Fruit fly (Drosophila melanogaster) whole organism, wandering third instar larva: ENCODE results near the gene CG32816.

Experiments
- GATAd ChIP-seq: sonication (Bioruptor generic); optimal IDR thresholded peaks from 2 replicates; lab custom pipeline; 2016; ENCODE audit warnings: missing biosample characterization, missing genetic modification characterization
- ey ChIP-seq: fragments of 200-800 bp; sonication (Bioruptor generic); optimal IDR thresholded peaks from 2 replicates; lab custom pipeline; 2016; ENCODE audit warnings: missing biosample characterization, missing genetic modification characterization

dm6 chrX:448270-448669 is 22.3 kb downstream of the CG32816 start:
- TF ChIP-seq ey (GFP tag; lab: Kevin White, UChicago) (peak; percentile 81), GATAd (GFP tag; lab: Kevin White, UChicago) (no peak)
